Fruit fly (Drosophila melanogaster) whole organism, wandering third instar larva: ENCODE results near the gene CG2983.

Experiments
- Abd-B ChIP-seq: fragments of >200 bp; optimal IDR thresholded peaks from 2 replicates; lab custom pipeline; 2017; ENCODE audit warnings: missing biosample characterization, missing genetic modification characterization
- CrebA ChIP-seq: fragments of 200-800 bp; sonication (Bioruptor generic); optimal IDR thresholded peaks from 2 replicates; lab custom pipeline; 2016; ENCODE audit warnings: missing biosample characterization, mild to moderate bottlenecking, missing genetic modification characterization, borderline replicate concordance
- Dfd ChIP-seq: fragments of >200 bp; optimal IDR thresholded peaks from 2 replicates; lab custom pipeline; 2017; ENCODE audit warnings: missing biosample characterization, missing genetic modification characterization
- Hnf4 ChIP-seq: fragments of 200-800 bp; sonication (Bioruptor generic); optimal IDR thresholded peaks from 2 replicates; lab custom pipeline; 2016; ENCODE audit warnings: missing biosample characterization, mild to moderate bottlenecking, missing genetic modification characterization
- fru ChIP-seq: fragments of 200-800 bp; sonication (Bioruptor generic); optimal IDR thresholded peaks from 3 replicates; lab custom pipeline; 2016; ENCODE audit warnings: missing biosample characterization, mild to moderate bottlenecking, missing genetic modification characterization
- h ChIP-seq: fragments of 200-800 bp; sonication (Bioruptor generic); optimal IDR thresholded peaks from 3 replicates; lab custom pipeline; 2016; ENCODE audit warnings: missing biosample characterization, mild to moderate bottlenecking, missing genetic modification characterization
- jim ChIP-seq: fragments of 175-275, 200-325 bp; sonication (Bioruptor generic); optimal IDR thresholded peaks from 2 replicates; lab custom pipeline; 2016; ENCODE audit warnings: missing biosample characterization, mild to moderate bottlenecking, missing genetic modification characterization
- lola ChIP-seq: fragments of >200 bp; optimal IDR thresholded peaks from 2 replicates; lab custom pipeline; 2017; ENCODE audit warnings: missing biosample characterization, missing genetic modification characterization
- pan ChIP-seq: fragments of >200 bp; optimal IDR thresholded peaks from 2 replicates; lab custom pipeline; 2017
- psq ChIP-seq: fragments of 200-800 bp; sonication (Bioruptor generic); optimal IDR thresholded peaks from 3 replicates; lab custom pipeline; 2017; ENCODE audit warnings: missing biosample characterization, mild to moderate bottlenecking, missing genetic modification characterization, moderate library complexity
- sv ChIP-seq: fragments of 200-800 bp; sonication (Bioruptor generic); optimal IDR thresholded peaks from 3 replicates; lab custom pipeline; 2016; ENCODE audit warnings: missing biosample characterization, missing genetic modification characterization
- tai ChIP-seq: sonication (Bioruptor generic); optimal IDR thresholded peaks from 2 replicates; lab custom pipeline; 2016; ENCODE audit warnings: missing biosample characterization, missing genetic modification characterization
- woc ChIP-seq: sonication (Bioruptor generic); optimal IDR thresholded peaks from 2 replicates; lab custom pipeline; 2016; ENCODE audit warnings: missing biosample characterization, mild to moderate bottlenecking, missing genetic modification characterization

DNA sequence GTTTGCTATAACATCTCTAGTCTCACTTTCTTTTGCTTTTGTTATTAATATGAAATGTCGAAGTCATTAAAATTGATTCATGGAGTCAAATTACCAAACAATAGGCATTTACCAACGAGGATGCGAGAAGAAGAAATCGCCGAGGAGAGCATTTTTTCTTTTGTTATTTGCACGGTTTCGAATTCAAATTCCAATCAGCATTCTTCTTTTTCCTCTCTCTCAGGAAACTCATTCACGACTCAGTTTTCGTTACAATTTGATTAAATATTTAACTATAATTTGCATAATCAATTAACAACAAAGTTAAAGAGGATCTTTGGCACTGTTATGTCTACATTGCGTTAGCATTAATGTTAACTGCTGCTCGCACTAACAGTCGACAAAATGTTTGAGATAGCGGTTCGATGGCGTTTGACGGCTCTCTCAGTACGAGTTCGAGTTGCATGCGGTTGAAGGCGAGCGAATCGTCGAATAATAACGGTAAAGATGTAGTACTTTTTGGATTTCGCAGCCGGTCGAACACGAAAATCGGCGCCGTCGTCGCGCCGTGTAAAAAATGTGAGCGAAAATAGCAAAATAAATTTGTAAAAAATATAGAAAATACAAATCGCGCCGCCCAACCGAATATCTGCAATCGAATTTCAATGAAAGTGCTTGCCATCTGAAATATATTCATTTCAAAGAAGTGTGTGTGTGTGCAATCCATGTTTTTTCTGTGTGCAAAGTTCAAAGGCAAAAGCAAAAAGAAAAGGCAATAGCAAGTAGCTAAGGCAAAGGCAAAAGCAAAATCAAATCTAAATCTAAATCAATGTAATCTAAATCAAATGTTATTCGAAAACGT, 40.5 kb downstream of the CG2983 start:
- TF ChIP-seq fru (no peak), CrebA (no peak), pan (no peak), h (GFP tag; lab: Kevin White, UChicago) (no peak), jim (GFP tag; lab: Kevin White, UChicago) (no peak), psq (GFP tag; lab: Kevin White, UChicago) (no peak), tai (no peak), Abd-B (GFP tag; lab: Kevin White, UChicago) (no peak), sv (GFP tag; lab: Kevin White, UChicago) (no peak), Hnf4 (GFP tag; lab: Kevin White, UChicago) (no peak), lola (GFP tag; lab: Kevin White, UChicago) (no peak), woc (GFP tag; lab: Kevin White, UChicago) (no peak), Dfd (GFP tag; lab: Kevin White, UChicago) (no peak)
